Worm (Caenorhabditis elegans) whole organism, dauer: ENCODE data around the gene C32A9.1.

ENCODE experiments used
- unc-62 ChIP-seq: sonication (generic microtip); optimal IDR thresholded peaks from 2 replicates; lab custom pipeline; 2017; ENCODE audit warnings: missing biosample characterization, missing genetic modification reagents, missing genetic modification characterization

The C32A9.1 gene

DNA sequence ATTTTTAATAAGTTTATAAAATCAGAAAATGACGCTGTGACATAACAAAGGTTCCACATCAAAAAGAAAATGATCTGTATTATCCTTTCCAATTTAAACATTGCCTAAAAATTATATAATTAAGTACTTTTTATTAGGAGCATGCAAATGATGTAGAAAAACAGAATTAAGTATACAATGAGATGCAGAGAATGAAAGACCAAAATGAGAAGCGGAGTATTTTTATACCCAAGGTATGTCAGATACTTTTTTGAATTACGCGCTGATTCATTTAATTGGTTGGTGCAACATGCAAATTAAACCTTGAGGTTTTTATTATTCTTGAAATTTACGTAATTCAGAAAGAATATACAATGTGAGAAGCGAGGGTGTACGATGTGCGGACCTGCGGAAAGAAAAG lies at the start of gene C32A9.1:
Gene C32A9.1 (minus strand): TSS at position 101 of the 400 bp plus-strand sequence.
- no peak for TF ChIP-seq unc-62 (GFP tag; lab: Kevin White, UChicago)

- TF ChIP-seq unc-62 (GFP tag; lab: Kevin White, UChicago): no peak
These were observed 47.6 kb upstream of the C32A9.1 start, which contains the start of gene F41E7.7 for ce11 chrX:10307495-10307894. Gene F41E7.7 (plus strand): TSS chrX:10307795.

- no peak for TF ChIP-seq unc-62 (GFP tag; lab: Kevin White, UChicago)
These were observed 47.0 kb upstream of the C32A9.1 start for ce11 chrX:10306923-10307322.

DNA sequence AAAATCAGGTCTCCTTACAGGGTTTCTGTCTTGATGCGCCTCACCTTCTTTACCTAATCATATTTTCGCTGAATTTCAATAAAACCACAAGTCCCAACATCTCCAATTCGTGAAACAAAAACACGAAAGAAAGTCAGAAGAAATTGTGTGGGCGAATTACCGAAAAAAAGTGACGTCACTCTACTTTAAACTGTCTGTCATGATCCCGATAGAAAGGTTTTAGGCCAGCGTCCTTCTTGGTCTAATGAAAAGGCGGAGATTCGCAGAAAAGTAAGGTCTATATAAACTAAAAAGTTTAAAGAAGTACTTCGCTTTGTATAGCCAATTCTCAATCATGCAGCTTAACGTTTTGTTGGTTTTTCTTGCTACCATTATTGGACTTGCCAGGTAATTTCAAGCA lies 46.4 kb upstream of the C32A9.1 start, which contains the start of gene cnc-8:
Gene cnc-8 (plus strand): TSS at position 307 of the 400 bp plus-strand sequence.
- no peak for TF ChIP-seq unc-62 (GFP tag; lab: Kevin White, UChicago)

DNA sequence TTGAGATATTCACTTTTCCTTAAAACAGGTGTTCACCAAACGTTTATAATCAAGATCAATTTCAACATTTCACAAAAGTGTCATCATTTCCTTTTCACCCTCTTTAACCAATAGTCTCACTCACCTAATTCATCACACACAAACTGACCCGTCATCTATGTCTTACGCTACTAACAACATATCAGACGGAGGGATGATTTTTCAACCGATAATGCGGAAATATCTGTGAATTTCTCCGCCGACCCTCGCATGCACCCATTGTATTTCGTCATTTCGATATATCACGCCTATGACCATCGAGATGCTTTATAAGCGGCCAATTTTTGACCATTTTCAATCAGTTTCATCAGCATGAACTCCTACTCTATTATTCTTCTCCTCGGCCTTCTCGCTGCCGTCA lies 44.2 kb upstream of the C32A9.1 start, which contains the start of gene fipr-21:
Gene fipr-21 (plus strand): TSS at position 352 of the 400 bp plus-strand sequence.
- no peak for TF ChIP-seq unc-62 (GFP tag; lab: Kevin White, UChicago)

DNA sequence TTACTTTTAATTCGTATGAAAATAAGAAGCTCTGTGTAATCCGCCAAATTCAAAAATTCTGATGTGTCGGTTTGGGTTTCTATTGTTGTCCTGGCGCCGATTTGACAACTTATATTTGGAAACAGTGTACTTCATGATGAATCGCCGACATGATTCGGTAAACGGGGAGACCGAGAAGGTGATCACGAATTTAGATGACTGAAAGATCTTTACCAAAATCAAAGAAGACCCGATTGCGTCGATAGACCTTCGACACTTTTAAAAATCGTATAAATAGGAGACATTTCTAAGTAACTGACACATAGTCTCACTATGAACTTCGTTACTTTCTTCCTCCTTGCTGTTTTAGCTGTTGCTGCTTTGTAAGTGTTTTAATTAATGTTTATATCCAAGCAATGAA lies 42.5 kb upstream of the C32A9.1 start, which contains the start of gene fip-5:
Gene fip-5 (plus strand): TSS at position 312 of the 400 bp plus-strand sequence.
- TF ChIP-seq unc-62 (GFP tag; lab: Kevin White, UChicago): no peak

ce11 chrX:10301920-10302319 lies 42.0 kb upstream of the C32A9.1 start:
- TF ChIP-seq unc-62 (GFP tag; lab: Kevin White, UChicago): no peak

- TF ChIP-seq unc-62 (GFP tag; lab: Kevin White, UChicago): no peak
These were observed 37.5 kb upstream of the C32A9.1 start for ce11 chrX:10297410-10297809.

ce11 chrX:10285634-10286033 lies 25.7 kb upstream of the C32A9.1 start, which contains the start of gene npr-6:
Gene npr-6 (minus strand): TSS chrX:10285734.
- no peak for TF ChIP-seq unc-62 (GFP tag; lab: Kevin White, UChicago)

DNA sequence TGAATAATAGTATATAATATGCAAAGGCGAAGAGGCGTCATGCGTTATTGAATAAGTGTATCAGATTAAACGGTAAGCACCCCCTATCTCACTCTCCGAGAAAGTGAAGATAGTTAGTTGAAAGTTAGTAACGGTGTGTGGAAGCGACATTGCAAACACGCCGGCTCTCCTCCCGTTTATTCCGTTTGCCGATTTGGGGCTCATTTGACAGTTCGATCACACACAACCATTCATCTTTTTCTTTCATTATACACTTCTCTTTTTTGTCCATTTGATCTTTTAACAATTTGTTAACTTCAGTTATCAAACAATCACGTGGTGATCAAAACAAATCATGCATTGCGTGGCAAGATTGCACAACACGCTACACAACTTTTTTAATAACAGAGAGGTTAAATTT lies 19.4 kb upstream of the C32A9.1 start, which contains the start of gene slc-9B.1:
Gene slc-9B.1 (plus strand): TSS at position 301 of the 400 bp plus-strand sequence.
- TF ChIP-seq unc-62 (GFP tag; lab: Kevin White, UChicago): no peak

DNA sequence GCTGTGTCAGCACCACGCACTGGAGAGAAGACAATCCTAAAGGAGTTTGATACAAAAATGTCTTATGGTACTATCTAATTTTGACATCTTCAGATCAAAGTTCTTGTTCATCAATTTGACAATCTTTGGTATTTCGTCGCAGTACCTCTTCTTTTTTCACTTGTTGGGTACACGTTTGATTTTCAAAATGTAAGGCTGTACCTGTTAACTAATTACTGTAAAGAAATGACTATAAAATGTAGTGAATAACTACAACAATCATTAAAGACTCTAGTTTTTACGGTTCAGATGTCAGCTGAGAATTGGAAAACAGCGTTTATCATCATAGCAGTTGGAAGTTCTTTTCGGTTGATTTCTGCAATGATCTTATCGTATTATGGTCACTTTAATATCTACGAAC lies 17.2 kb upstream of the C32A9.1 start:
- TF ChIP-seq unc-62 (GFP tag; lab: Kevin White, UChicago): no peak

DNA sequence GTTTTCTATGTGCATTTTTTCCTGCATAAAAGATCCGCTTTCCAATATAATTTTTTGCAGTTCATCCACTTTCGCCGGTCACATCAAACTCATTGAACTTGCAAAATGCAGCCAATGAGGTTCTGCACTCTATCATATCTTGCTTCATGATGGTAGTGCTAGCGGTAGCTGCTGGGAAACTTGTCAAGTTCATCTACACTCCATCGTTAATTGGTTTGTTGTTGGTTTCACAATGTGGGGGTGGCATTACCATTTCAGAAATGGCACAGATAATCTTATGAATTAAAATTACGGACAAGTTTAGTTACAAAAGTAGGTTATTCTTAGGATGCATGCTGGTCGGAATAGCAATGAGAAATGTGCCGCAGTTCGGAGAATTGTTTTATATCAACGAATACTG lies 14.5 kb upstream of the C32A9.1 start:
- TF ChIP-seq unc-62 (GFP tag; lab: Kevin White, UChicago): no peak

ce11 chrX:10273392-10273791 lies 13.5 kb upstream of the C32A9.1 start, which contains the start of gene F41E7.2:
Gene F41E7.2 (plus strand): TSS chrX:10273692.
- TF ChIP-seq unc-62 (GFP tag; lab: Kevin White, UChicago): no peak

ce11 chrX:10262299-10262698 lies 2.4 kb upstream of the C32A9.1 start:
- no peak for TF ChIP-seq unc-62 (GFP tag; lab: Kevin White, UChicago)

- TF ChIP-seq unc-62 (GFP tag; lab: Kevin White, UChicago): no peak
These were observed 5.9 kb downstream of the C32A9.1 start for ce11 chrX:10254068-10254467.

- no peak for TF ChIP-seq unc-62 (GFP tag; lab: Kevin White, UChicago)
These were observed 7.2 kb downstream of the C32A9.1 start, which contains the start of gene C14H10.2 for ce11 chrX:10252781-10253180. Gene C14H10.2 (minus strand): TSS chrX:10252881.

DNA sequence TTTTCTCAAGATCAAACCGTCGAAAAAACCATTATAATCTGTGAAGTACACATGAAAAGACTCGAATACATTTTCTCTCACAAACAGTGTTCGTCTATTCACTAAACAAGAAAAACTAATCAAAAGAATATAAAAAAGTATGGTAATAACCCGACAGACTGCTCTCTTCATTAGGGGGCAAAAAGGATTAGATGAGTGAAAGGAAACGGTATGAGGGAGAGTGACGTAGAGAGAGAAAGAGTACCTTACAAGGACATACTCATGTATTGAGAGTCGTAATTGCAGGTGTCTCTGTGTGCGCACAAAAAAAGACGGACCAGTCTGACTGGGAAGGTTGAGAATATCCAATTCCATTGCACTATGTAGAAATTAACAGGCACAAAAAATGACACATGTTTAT lies 10.2 kb downstream of the C32A9.1 start:
- TF ChIP-seq unc-62 (GFP tag; lab: Kevin White, UChicago): no peak
